Fruit fly (Drosophila melanogaster): ENCODE data around the gene CG32450.

CG32450 gene

DNA sequence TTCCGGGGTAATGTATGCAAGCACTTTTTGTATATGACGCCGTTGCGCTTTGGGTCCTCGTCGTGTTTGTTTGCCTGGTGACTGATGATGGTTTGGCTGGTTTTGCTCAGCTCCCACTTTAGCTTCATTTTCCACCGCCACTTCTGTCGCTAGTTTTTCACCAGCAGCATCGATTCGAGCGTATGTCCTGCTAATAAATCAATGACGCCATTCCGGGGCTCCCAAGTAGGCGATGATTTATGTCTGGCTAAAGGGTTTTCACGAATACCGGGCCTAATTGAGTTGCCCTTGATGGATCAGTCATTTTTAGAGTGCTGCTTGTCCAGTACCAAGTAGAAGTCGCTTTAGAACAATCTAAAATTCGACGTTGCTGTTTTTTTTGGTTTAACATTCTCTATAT, at the start of gene CG32450:
CG32450 (plus strand) TSS at position 301 of the 400 bp plus-strand sequence.
- TF ChIP-seq toe (GFP tag; optimal IDR thresholded peaks at IDR 0.05) = no peak
- TF ChIP-seq CG5204 (GFP tag; optimal IDR thresholded peaks at IDR 0.05) = no peak
- no peak for TF ChIP-seq CG11617 (GFP tag; optimal IDR thresholded peaks at IDR 0.05)
- TF ChIP-seq cic (GFP tag; optimal IDR thresholded peaks at IDR 0.05) = no peak
- TF ChIP-seq CG7045 (GFP tag; optimal IDR thresholded peaks at IDR 0.05) = no peak
- no peak for TF ChIP-seq tj (GFP tag; optimal IDR thresholded peaks at IDR 0.05)
- no peak for TF ChIP-seq kay (GFP tag; ENCODE audit: borderline replicate concordance)
- TF ChIP-seq CG12768 (GFP tag; optimal IDR thresholded peaks at IDR 0.05) = no peak
- TF ChIP-seq Clk (GFP tag; optimal IDR thresholded peaks at IDR 0.05) = no peak
- no peak for TF ChIP-seq pad (GFP tag; optimal IDR thresholded peaks at IDR 0.05)
- no peak for TF ChIP-seq ovo (GFP tag; optimal IDR thresholded peaks at IDR 0.05)
- no peak for TF ChIP-seq Hr96 (GFP tag; optimal IDR thresholded peaks at IDR 0.05)
- TF ChIP-seq Mnt (GFP tag; optimal IDR thresholded peaks at IDR 0.05) = no peak
- no peak for TF ChIP-seq Crg-1 (GFP tag; optimal IDR thresholded peaks at IDR 0.05)

DNA sequence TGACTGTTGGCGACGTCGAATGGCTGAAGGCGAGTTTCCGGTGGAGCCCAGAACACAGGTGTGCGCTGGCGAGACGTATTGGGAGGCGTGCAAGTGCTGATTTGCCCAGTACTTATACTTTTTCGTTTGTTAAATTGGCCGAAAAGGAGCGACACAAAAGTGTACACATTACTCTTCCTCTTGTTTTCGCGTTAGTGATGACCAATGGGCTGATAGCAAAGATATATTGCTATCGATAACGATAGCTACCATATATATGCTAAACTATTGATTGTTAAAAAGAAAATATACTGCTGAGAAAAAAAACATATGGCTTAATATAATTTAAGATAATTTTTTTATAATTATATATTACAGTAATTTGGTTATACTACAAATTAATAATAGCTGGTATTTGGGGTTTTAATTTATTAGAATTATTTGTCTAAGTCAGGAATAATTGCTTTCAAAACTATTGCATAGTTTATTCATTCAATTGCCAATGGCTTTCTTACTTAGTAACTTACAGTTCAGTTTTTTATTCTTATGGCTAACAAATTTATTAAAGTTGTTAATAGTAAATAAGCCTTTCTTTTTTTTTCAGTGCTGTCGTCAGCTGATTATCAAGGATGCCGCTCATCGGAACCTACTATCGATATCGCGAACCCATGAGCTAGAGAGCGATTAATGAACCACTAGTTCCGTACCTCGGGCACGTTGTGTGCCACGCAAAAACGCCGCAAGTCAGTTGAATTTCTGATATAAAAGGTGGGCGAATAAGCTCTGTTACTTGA, 41.4 kb upstream of the CG32450 start, which contains the start of the genes Hem and IleRS:
Hem (minus strand) TSS at position 202 of the 773 bp plus-strand sequence.
IleRS (plus strand) TSS at position 672 of the 773 bp plus-strand sequence.
- TF ChIP-seq toe (GFP tag; optimal IDR thresholded peaks at IDR 0.05) (peak; percentile 85), CG33017 (tag; optimal IDR thresholded peaks at IDR 0.05) (peak; percentile 84), Crg-1 (GFP tag; optimal IDR thresholded peaks at IDR 0.05) (peak; percentile 60), ovo (GFP tag; optimal IDR thresholded peaks at IDR 0.05) (peak; percentile 60), tj (GFP tag; optimal IDR thresholded peaks at IDR 0.05) (peak; percentile 70), CG7101 (tag; optimal IDR thresholded peaks at IDR 0.05) (peak; percentile 86), CG7045 (GFP tag; optimal IDR thresholded peaks at IDR 0.05) (peak; percentile 91), bab1 (GFP tag; optimal IDR thresholded peaks at IDR 0.05) (peak; percentile 89), CG5204 (GFP tag; optimal IDR thresholded peaks at IDR 0.05) (peak; percentile 72), cic (GFP tag; optimal IDR thresholded peaks at IDR 0.05) (peak; percentile 2), CG12768 (GFP tag; optimal IDR thresholded peaks at IDR 0.05) (peak; percentile 84), Mnt (GFP tag; optimal IDR thresholded peaks at IDR 0.05) (peak; percentile 86), CG11617 (GFP tag; optimal IDR thresholded peaks at IDR 0.05) (peak; percentile 89), cnc (optimal IDR thresholded peaks at IDR 0.05) (no peak), CG14711 (tag; optimal IDR thresholded peaks at IDR 0.05) (peak; percentile 83), kay (GFP tag; ENCODE audit: borderline replicate concordance) (no peak), pad (GFP tag; optimal IDR thresholded peaks at IDR 0.05) (peak; percentile 60), Hr96 (GFP tag; optimal IDR thresholded peaks at IDR 0.05) (peak; percentile 79), CG1620 (GFP tag; optimal IDR thresholded peaks at IDR 0.05) (peak; percentile 57), Clk (GFP tag; optimal IDR thresholded peaks at IDR 0.05) (peak; percentile 56)

DNA sequence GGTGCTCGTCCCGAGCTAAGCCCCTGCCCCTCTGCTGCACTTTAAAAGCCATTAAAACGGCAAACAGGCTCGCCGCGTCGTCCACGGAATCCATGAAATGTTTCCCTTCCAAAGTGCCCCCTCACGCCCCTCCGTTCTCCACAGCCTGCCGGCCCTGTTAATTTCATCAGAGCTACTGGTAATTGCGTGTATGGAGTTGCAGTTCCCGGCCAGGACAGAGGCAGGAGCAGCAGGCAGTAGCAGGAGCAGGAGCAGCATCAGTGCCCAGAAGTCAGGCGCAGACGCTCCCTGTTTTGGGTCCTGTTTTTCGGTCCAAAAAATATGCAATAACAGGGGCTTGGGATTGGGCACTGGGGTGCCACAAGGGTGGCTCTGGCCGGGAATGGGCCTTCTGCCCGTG, 12.7 kb upstream of the CG32450 start:
- TF ChIP-seq Crg-1 (GFP tag; optimal IDR thresholded peaks at IDR 0.05) (no peak), ovo (GFP tag; optimal IDR thresholded peaks at IDR 0.05) (no peak), bab1 (GFP tag; optimal IDR thresholded peaks at IDR 0.05) (no peak), CG7101 (tag; optimal IDR thresholded peaks at IDR 0.05) (no peak), Mnt (GFP tag; optimal IDR thresholded peaks at IDR 0.05) (no peak), cnc (optimal IDR thresholded peaks at IDR 0.05) (no peak), CG11617 (GFP tag; optimal IDR thresholded peaks at IDR 0.05) (no peak), tj (GFP tag; optimal IDR thresholded peaks at IDR 0.05) (no peak), Hr96 (GFP tag; optimal IDR thresholded peaks at IDR 0.05) (no peak), kay (GFP tag; ENCODE audit: borderline replicate concordance) (no peak)

DNA sequence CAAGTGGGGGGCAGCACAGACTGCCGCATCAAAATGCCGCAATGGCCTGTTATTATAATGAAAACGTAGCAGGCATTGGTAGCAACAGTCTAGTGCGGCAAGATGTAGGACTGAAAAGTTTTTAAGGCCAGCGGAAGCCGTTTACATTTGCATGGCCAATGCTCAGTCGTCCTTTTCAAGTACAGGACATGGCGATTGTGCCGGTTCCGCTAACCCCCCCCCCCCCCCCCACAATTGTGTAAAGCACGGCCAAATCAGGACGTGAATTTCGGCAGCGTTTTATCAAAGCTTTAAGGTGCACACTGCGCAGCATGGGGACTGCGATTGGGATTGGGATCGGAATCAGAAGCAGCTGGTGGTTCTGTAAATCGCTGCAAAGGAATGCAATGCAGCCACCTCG, 8.2 kb downstream of the CG32450 start:
- TF ChIP-seq CG7101 (tag; optimal IDR thresholded peaks at IDR 0.05) = no peak
- no peak for TF ChIP-seq kay (GFP tag; ENCODE audit: borderline replicate concordance)
- no peak for TF ChIP-seq CG12768 (GFP tag; optimal IDR thresholded peaks at IDR 0.05)
- TF ChIP-seq Hr96 (GFP tag; optimal IDR thresholded peaks at IDR 0.05) = no peak
- TF ChIP-seq CG14711 (tag; optimal IDR thresholded peaks at IDR 0.05) = no peak
- no peak for TF ChIP-seq CG1620 (GFP tag; optimal IDR thresholded peaks at IDR 0.05)
- no peak for TF ChIP-seq pad (GFP tag; optimal IDR thresholded peaks at IDR 0.05)

DNA sequence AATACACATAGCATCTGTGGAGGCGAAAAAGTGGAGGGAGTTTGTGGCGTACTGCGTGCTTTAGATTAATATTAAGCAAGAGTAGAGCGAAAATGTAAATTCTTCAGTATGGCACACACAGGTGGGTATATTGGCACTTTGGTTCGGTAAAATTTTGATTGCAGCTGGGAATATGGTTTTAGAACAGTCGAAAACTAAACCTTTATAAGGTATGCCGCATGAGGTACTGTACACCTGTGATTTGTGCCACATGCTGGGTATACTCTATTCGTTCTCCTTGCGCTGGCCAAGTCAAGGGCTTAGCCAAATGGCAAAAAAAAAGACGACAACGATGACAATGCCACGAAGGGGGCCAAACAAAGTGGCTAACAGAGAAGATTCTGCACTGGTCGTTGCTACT, 13.0 kb downstream of the CG32450 start:
- TF ChIP-seq Hr96 (GFP tag; optimal IDR thresholded peaks at IDR 0.05) (no peak), ovo (GFP tag; optimal IDR thresholded peaks at IDR 0.05) (no peak), cic (GFP tag; optimal IDR thresholded peaks at IDR 0.05) (no peak), toe (GFP tag; optimal IDR thresholded peaks at IDR 0.05) (no peak), CG7101 (tag; optimal IDR thresholded peaks at IDR 0.05) (no peak), bab1 (GFP tag; optimal IDR thresholded peaks at IDR 0.05) (no peak), tj (GFP tag; optimal IDR thresholded peaks at IDR 0.05) (no peak), CG11617 (GFP tag; optimal IDR thresholded peaks at IDR 0.05) (no peak), cnc (optimal IDR thresholded peaks at IDR 0.05) (no peak), Mnt (GFP tag; optimal IDR thresholded peaks at IDR 0.05) (no peak), CG14711 (tag; optimal IDR thresholded peaks at IDR 0.05) (no peak), pad (GFP tag; optimal IDR thresholded peaks at IDR 0.05) (no peak), Crg-1 (GFP tag; optimal IDR thresholded peaks at IDR 0.05) (no peak), CG7045 (GFP tag; optimal IDR thresholded peaks at IDR 0.05) (no peak), Clk (GFP tag; optimal IDR thresholded peaks at IDR 0.05) (no peak)

DNA sequence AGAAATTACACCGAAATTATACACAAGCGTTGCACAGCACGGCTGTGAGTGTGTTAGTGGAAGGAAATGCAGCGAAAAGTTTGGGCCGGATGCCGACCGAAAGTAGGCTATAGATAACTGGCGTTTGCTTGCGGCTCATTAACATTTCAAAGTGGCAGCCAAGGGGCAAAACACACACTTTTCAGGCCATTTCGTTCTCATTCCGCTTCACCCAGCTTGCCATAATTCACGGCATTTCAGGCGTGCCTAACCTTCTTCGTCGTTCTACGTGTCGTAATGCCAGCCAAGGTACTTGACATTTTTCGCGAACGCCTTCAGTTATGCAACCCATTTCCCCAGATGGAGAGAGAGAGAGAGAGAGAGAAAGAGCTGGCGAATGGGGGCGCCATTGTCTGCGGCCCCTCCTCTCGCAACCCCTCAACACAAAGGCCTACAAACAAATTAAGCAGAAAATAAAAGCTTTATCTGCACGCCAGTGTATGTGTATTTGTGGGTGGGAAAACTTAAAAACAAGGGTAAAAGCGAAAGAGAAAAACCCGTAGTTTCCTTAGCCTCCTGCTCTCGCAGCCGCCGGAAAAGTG, 17.1 kb downstream of the CG32450 start:
- TF ChIP-seq Crg-1 (GFP tag; optimal IDR thresholded peaks at IDR 0.05) (no peak), CG33017 (tag; optimal IDR thresholded peaks at IDR 0.05) (no peak), ovo (GFP tag; optimal IDR thresholded peaks at IDR 0.05) (no peak), CG1620 (GFP tag; optimal IDR thresholded peaks at IDR 0.05) (no peak), pad (GFP tag; optimal IDR thresholded peaks at IDR 0.05) (no peak), cic (GFP tag; optimal IDR thresholded peaks at IDR 0.05) (no peak), kay (GFP tag; ENCODE audit: borderline replicate concordance) (no peak), cnc (optimal IDR thresholded peaks at IDR 0.05) (no peak), CG7101 (tag; optimal IDR thresholded peaks at IDR 0.05) (no peak), CG11617 (GFP tag; optimal IDR thresholded peaks at IDR 0.05) (no peak), CG14711 (tag; optimal IDR thresholded peaks at IDR 0.05) (no peak), CG12768 (GFP tag; optimal IDR thresholded peaks at IDR 0.05) (no peak), bab1 (GFP tag; optimal IDR thresholded peaks at IDR 0.05) (no peak), tj (GFP tag; optimal IDR thresholded peaks at IDR 0.05) (no peak), Mnt (GFP tag; optimal IDR thresholded peaks at IDR 0.05) (no peak), Clk (GFP tag; optimal IDR thresholded peaks at IDR 0.05) (no peak)

Data from whole organism, adult.